Fruit fly (Drosophila melanogaster): Measurements from ENCODE around the gene CG5854.

CG5854 gene

dm6 chr3R:23886270-23887095 is 47.2 kb upstream of the CG5854 start (continued):
- 0 out of 2 replicates have a peak, but pooled peaks have one; percentile 29 for TF ChIP-seq Scr (GFP tag; IDR thresholded peaks at IDR 0.05; ENCODE audit: partially characterized antibody)
- peak; percentile 34 for TF ChIP-seq disco-r (GFP tag; optimal IDR thresholded peaks at IDR 0.05)
- TF ChIP-seq CG2129 (GFP tag; IDR thresholded peaks at IDR 0.05; ENCODE audit: partially characterized antibody) = no peak
- peak; percentile 90 for TF ChIP-seq az2 (GFP tag; optimal IDR thresholded peaks at IDR 0.05)
- peak; percentile 52; the same call in 1 of the 3 replicates for TF ChIP-seq CG11560 (tag; IDR thresholded peaks at IDR 0.05)
- TF ChIP-seq PHDP (tag; optimal IDR thresholded peaks at IDR 0.05) = peak; percentile 86
- TF ChIP-seq CG4282 (GFP tag; optimal IDR thresholded peaks at IDR 0.05) = no peak
- TF ChIP-seq CG2116 (GFP tag; optimal IDR thresholded peaks at IDR 0.05) = peak; percentile 59
- TF ChIP-seq CG7745 (tag; optimal IDR thresholded peaks at IDR 0.05) = no peak
- TF ChIP-seq CG32767 (GFP tag; IDR thresholded peaks at IDR 0.05) = peak; percentile 89
- peak; percentile 83 for TF ChIP-seq Hr3 (GFP tag; optimal IDR thresholded peaks at IDR 0.05)
- peak; percentile 99 for TF ChIP-seq sens (GFP tag)
- peak; percentile 73 for TF ChIP-seq TFAM (GFP tag; optimal IDR thresholded peaks at IDR 0.05)
- TF ChIP-seq cwo (GFP tag; optimal IDR thresholded peaks at IDR 0.05) = peak; percentile 60
- TF ChIP-seq kay (GFP tag; optimal IDR thresholded peaks at IDR 0.05) = peak; percentile 52
- peak; percentile 95 for TF ChIP-seq CG8924 (tag; optimal IDR thresholded peaks at IDR 0.05)
- peak; percentile 58; the same call in 1 of the 2 replicates for TF ChIP-seq ro (GFP tag; IDR thresholded peaks at IDR 0.05)
- peak; percentile 44 for TF ChIP-seq CG1792 (GFP tag; optimal IDR thresholded peaks at IDR 0.05)
- no peak for TF ChIP-seq Hey (tag; optimal IDR thresholded peaks at IDR 0.05)
- peak; percentile 45; the same call in 1 of the 2 replicates for TF ChIP-seq CG43689 (GFP tag; IDR thresholded peaks at IDR 0.05)
- TF ChIP-seq CG34224 (GFP tag; IDR thresholded peaks at IDR 0.05; ENCODE audit: partially characterized antibody) = no peak
- peak; percentile 87 for TF ChIP-seq peb (GFP tag; IDR thresholded peaks at IDR 0.05)
- TF ChIP-seq CG17829 (tag; optimal IDR thresholded peaks at IDR 0.05) = peak; percentile 95
- TF ChIP-seq sug (tag; optimal IDR thresholded peaks at IDR 0.05) = peak; percentile 18
- TF ChIP-seq Fer2 (tag; optimal IDR thresholded peaks at IDR 0.05) = peak; percentile 42
- peak; percentile 78; the same call in 2 of the 3 replicates for TF ChIP-seq ase (GFP tag; IDR thresholded peaks at IDR 0.05)
- peak; percentile 55 for TF ChIP-seq Nf-YC (tag; optimal IDR thresholded peaks at IDR 0.05)
- no peak for TF ChIP-seq h (optimal IDR thresholded peaks at IDR 0.05)
- TF ChIP-seq CG9609 (GFP tag; optimal IDR thresholded peaks at IDR 0.05) = peak; percentile 64
- no peak for TF ChIP-seq ash1 (GFP tag; optimal IDR thresholded peaks at IDR 0.05)
- no peak for TF ChIP-seq Opbp (GFP tag; IDR thresholded peaks at IDR 0.05; ENCODE audit: partially characterized antibody)
- peak; percentile 99 for TF ChIP-seq CG11696 (GFP tag; IDR thresholded peaks at IDR 0.05)
- TF ChIP-seq Myb (GFP tag; optimal IDR thresholded peaks at IDR 0.05) = peak; percentile 3
- no peak; the same call in 1 of the 2 replicates for TF ChIP-seq CG5953 (GFP tag; IDR thresholded peaks at IDR 0.05)
- TF ChIP-seq Deaf1 (tag; optimal IDR thresholded peaks at IDR 0.05) = peak; percentile 65
- peak; percentile 94 for TF ChIP-seq nmo (GFP tag; optimal IDR thresholded peaks at IDR 0.05)
- TF ChIP-seq CG18599 (GFP tag; optimal IDR thresholded peaks at IDR 0.05) = peak; percentile 73
- TF ChIP-seq CG12942 (GFP tag; optimal IDR thresholded peaks at IDR 0.05) = peak; percentile 69
- no peak for TF ChIP-seq CG6175 (GFP tag; IDR thresholded peaks at IDR 0.05)
- peak; percentile 84; the same call in 2 of the 3 replicates for TF ChIP-seq otp (GFP tag; IDR thresholded peaks at IDR 0.05)
- 0 out of 3 replicates have a peak, but pooled peaks have one; percentile 20 for TF ChIP-seq CG2889 (GFP tag; IDR thresholded peaks at IDR 0.05)
- TF ChIP-seq CG3838 (GFP tag; optimal IDR thresholded peaks at IDR 0.05) = peak; percentile 44
- peak; percentile 64; the same call in 1 of the 2 replicates for TF ChIP-seq gt (GFP tag; IDR thresholded peaks at IDR 0.05)
- TF ChIP-seq CG15269 (tag; optimal IDR thresholded peaks at IDR 0.05) = peak; percentile 81
- peak; percentile 56 for TF ChIP-seq jumu (GFP tag; optimal IDR thresholded peaks at IDR 0.05)
- peak; percentile 63 for TF ChIP-seq Ada2b (GFP tag; IDR thresholded peaks at IDR 0.05)
- TF ChIP-seq croc (GFP tag; conservative IDR thresholded peaks at IDR 0.05) = peak; percentile 89
- peak; percentile 78 for TF ChIP-seq Atf-2 (GFP tag; optimal IDR thresholded peaks at IDR 0.05)
- peak; percentile 94 for TF ChIP-seq twi (tag; optimal IDR thresholded peaks at IDR 0.05)
